Worm (Caenorhabditis elegans) whole organism, young adult: Measurements from ENCODE around the gene sec-16A.1.

ENCODE experiments used
- bed-2 ChIP-seq: fragments of 200-800 bp; sonication (Bioruptor generic); IDR thresholded peaks from 2 replicates; pipeline ENCODE4 v1.3.6; 2022; ENCODE audit warnings: missing genetic modification reagents, missing genetic modification characterization, missing compliant biosample characterization
- hrde-1 ChIP-seq: sonication (generic microtip); optimal IDR thresholded peaks from 2 replicates; lab custom pipeline; 2016; ENCODE audit warnings: missing genetic modification characterization, mild to moderate bottlenecking, missing compliant biosample characterization, moderate library complexity, missing genotype, missing genetic modification reagents, borderline replicate concordance
- lin-54 ChIP-seq: fragments of 200-800 bp; sonication (Bioruptor generic); optimal IDR thresholded peaks from 2 replicates; lab custom pipeline; 2018; ENCODE audit warnings: mild to moderate bottlenecking, missing genetic modification characterization, missing compliant biosample characterization
- madf-10 ChIP-seq: sonication (generic microtip); optimal IDR thresholded peaks from 2 replicates; lab custom pipeline; 2016; ENCODE audit warnings: mild to moderate bottlenecking, missing genetic modification characterization, missing compliant biosample characterization
- nfya-1 ChIP-seq: sonication (generic microtip); optimal IDR thresholded peaks from 2 replicates; lab custom pipeline; 2017; ENCODE audit warnings: antibody characterized with exemption, missing compliant biosample characterization, missing genetic modification characterization, borderline replicate concordance; ENCODE audit not compliant: insufficient read depth
- sea-2 ChIP-seq: fragments of 200-800 bp; sonication (Bioruptor generic); IDR thresholded peaks from 2 replicates; pipeline ENCODE4 v1.3.6; 2022; ENCODE audit warnings: missing genetic modification characterization, missing compliant biosample characterization
- snpc-4 ChIP-seq, 5 experiments: fragments of 150-350 bp in 1 of 5; sonication (generic microtip) in 4 of 5; optimal IDR thresholded peaks; 2 replicates each; lab custom pipeline; 2014 to 2018; ENCODE audit warnings: missing genetic modification characterization in 5 of 5, missing biosample characterization in 3 of 5, antibody characterized with exemption in 2 of 5, mild to moderate bottlenecking in 2 of 5, missing compliant biosample characterization in 2 of 5, missing genotype in 2 of 5, moderate library complexity in 2 of 5, missing genetic modification reagents in 1 of 5
- unc-130 ChIP-seq: sonication (generic microtip); optimal IDR thresholded peaks from 2 replicates; lab custom pipeline; 2016; ENCODE audit warnings: missing genetic modification reagents, missing genetic modification characterization, missing compliant biosample characterization
- ztf-18 ChIP-seq: sonication (generic microtip); optimal IDR thresholded peaks from 2 replicates; lab custom pipeline; 2016; ENCODE audit warnings: missing genotype, mild to moderate bottlenecking, missing genetic modification characterization, missing compliant biosample characterization

DNA sequence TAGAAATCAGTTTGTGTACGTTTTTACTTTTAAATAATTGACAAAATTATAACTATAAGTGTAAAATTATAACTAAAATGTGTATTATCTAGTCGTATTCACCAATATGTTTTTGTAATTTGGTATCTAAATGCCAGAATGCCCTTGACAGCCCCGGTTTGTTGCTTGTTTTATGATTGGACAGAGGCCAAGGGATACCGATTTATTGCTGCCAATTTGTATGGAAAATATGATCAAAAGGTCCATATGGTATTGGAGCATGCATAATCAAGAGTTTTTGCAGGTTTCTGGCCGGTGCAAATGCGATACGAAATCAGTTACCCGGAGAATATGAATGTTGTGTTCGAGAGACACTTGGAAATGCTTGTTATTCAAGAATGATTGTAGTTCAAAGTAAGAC, 9.9 kb upstream of the sec-16A.1 start:
- TF ChIP-seq nfya-1 (tag; lab: Kevin White, UChicago), result no peak
- no peak for TF ChIP-seq ztf-18 (tag; lab: Kevin White, UChicago)
- TF ChIP-seq lin-54, result no peak
- TF ChIP-seq bed-2 (GFP tag; lab: Robert Waterston, UW), result no peak
- no peak for TF ChIP-seq hrde-1 (tag; lab: Kevin White, UChicago)
- TF ChIP-seq sea-2 (GFP tag; lab: Robert Waterston, UW), result no peak
- TF ChIP-seq snpc-4 (GFP tag; optimal IDR thresholded peaks at IDR 0.05; lab: Kevin White, UChicago), result no peak
- TF ChIP-seq snpc-4 (tag; optimal IDR thresholded peaks at IDR 0.05; lab: Kevin White, UChicago), result no peak
- TF ChIP-seq madf-10 (tag; lab: Kevin White, UChicago), result no peak
- TF ChIP-seq unc-130 (GFP tag; lab: Kevin White, UChicago), result no peak
